Worm (Caenorhabditis elegans) whole organism, L3 larva: Measurements from ENCODE around the gene srh-116.

Experiments
- nhr-11 ChIP-seq: fragments of 150-350 bp; optimal IDR thresholded peaks from 2 replicates; lab custom pipeline; 2014; ENCODE audit warnings: missing biosample characterization, missing genetic modification characterization
- nhr-12 ChIP-seq: fragments of 150-350 bp; optimal IDR thresholded peaks from 2 replicates; lab custom pipeline; 2014; ENCODE audit warnings: missing biosample characterization, missing genetic modification characterization
- snpc-4 ChIP-seq: fragments of 150-350 bp; optimal IDR thresholded peaks from 2 replicates; lab custom pipeline; 2014; ENCODE audit warnings: missing biosample characterization, missing genetic modification characterization

ce11 chrV:17296443-17296842 is 41.5 kb upstream of the srh-116 start:
- TF ChIP-seq nhr-12 (tag; lab: Kevin White, UChicago) = no peak
- no peak for TF ChIP-seq nhr-11 (tag; lab: Kevin White, UChicago)
- TF ChIP-seq snpc-4 (tag; lab: Kevin White, UChicago) = no peak
